Worm (Caenorhabditis elegans): ENCODE measurements around the gene F54D5.3.

DNA sequence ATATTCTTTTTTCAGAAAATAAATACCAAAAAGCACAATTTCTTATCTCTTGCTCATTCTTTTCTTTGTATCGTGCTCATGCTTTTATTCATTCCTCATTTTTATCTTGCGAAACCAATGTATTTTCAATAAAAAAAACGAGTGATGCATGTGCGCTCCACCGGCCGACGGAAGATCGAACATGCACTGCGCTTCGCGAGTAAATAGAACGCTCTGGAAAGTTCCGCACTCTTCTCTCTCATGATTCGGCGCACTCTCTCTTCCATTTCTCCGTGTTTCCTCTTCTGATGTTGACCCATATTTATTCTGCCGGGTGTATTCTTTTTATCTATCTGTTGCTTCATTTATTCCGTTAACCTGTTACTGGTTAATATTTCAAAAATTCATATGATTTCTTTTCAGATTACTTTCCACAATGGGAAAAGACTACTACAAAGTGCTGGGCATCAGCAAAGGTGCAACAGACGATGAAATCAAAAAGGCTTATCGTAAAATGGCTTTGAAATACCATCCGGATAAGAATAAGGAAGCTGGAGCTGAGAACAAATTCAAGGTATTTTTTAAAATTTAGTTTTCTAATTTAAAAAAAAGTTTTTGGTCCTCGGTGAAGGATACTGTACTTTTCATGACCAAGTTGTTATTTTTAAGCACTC lies 26.2 kb upstream of the F54D5.3 start, which contains the start of gene dnj-13:
- TF ChIP-seq hrde-1 (tag; optimal IDR thresholded peaks at IDR 0.05; ENCODE audit: borderline replicate concordance) (peak; percentile 14), gei-17 (GFP tag; optimal IDR thresholded peaks at IDR 0.05) (peak; percentile 86), attf-3 (GFP tag; conservative IDR thresholded peaks at IDR 0.05) (peak; percentile 80), rcor-1 (GFP tag; IDR thresholded peaks at IDR 0.05) (peak; percentile 94), nhr-27 (tag; optimal IDR thresholded peaks at IDR 0.05) (peak; percentile 93), dpff-1 (tag; optimal IDR thresholded peaks at IDR 0.05) (peak; percentile 58), efl-1 (GFP tag; optimal IDR thresholded peaks at IDR 0.05) (peak; percentile 54), F49E8.2 (tag; optimal IDR thresholded peaks at IDR 0.05; ENCODE audit: insufficient read depth) (peak; percentile 78)

Measured in whole organism, young adult.